Worm (Caenorhabditis elegans): ENCODE results near the gene C12D5.4.

- no peak for TF ChIP-seq ama-1 (optimal IDR thresholded peaks at IDR 0.05)
- TF ChIP-seq hnd-1 (tag; optimal IDR thresholded peaks at IDR 0.05): no peak
- no peak for TF ChIP-seq tbx-11 (GFP tag; IDR thresholded peaks at IDR 0.05)
These were observed 43.7 kb downstream of the C12D5.4 start, which contains the start of gene ZK105.12 for ce11 chrV:7716034-7716433.

All from whole organism, early embryonic.